Fruit fly (Drosophila melanogaster): ENCODE measurements around the gene CG7252.

DNA sequence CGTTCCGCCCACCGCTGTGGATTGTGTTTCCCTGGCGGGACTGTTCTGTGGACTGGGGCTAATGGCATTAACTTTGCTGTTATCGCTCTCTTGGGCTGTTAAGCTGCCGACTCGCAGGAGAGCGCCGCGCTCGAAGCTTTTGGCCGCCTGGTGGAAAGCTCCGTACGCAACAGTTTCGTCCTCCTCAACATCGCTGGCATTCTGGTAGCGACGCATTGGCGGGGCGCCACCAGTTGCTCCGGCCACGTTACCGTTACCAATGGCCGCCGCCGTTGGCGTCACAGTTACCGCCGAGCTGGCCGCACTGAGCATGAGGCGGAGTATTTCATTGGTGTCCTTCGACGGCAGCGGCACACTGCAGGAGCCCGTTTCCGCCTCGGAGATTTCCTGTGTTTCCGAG is 10.2 kb upstream of the CG7252 start:
- no peak for TF ChIP-seq CG8478 (optimal IDR thresholded peaks at IDR 0.05)
- no peak for TF ChIP-seq CTCF (optimal IDR thresholded peaks at IDR 0.05)
